Worm (Caenorhabditis elegans) whole organism, young adult: ENCODE data around the gene rig-6.

Experiments
- B0336.3 ChIP-seq: fragments of 200-800 bp; sonication (Bioruptor generic); IDR thresholded peaks from 2 replicates; pipeline ENCODE4 v1.3.6; 2022; ENCODE audit warnings: missing genetic modification characterization, missing compliant biosample characterization
- C17E4.6 ChIP-seq: fragments of 200-800 bp; sonication (Bioruptor generic); IDR thresholded peaks from 2 replicates; pipeline ENCODE4 v1.3.6; 2022; ENCODE audit warnings: missing genetic modification reagents, missing genetic modification characterization, missing compliant biosample characterization
- D2030.7 ChIP-seq: fragments of 200-800 bp; sonication (Bioruptor generic); IDR thresholded peaks from 2 replicates; pipeline ENCODE4 v1.3.6; 2022; ENCODE audit warnings: missing genetic modification reagents, missing genetic modification characterization, missing compliant biosample characterization
- F22D6.2 ChIP-seq: sonication (generic microtip); optimal IDR thresholded peaks from 2 replicates; lab custom pipeline; 2016; ENCODE audit warnings: mild to moderate bottlenecking, missing genetic modification characterization, missing compliant biosample characterization
- F23B12.7 ChIP-seq: sonication (generic microtip); optimal IDR thresholded peaks from 2 replicates; lab custom pipeline; 2017; ENCODE audit warnings: missing genetic modification characterization, mild to moderate bottlenecking, missing compliant biosample characterization, antibody characterized with exemption, moderate library complexity; ENCODE audit not compliant: insufficient read depth
- F57A8.1 ChIP-seq: fragments of 200-800 bp; sonication (Bioruptor generic); optimal IDR thresholded peaks from 2 replicates; lab custom pipeline; 2018; ENCODE audit warnings: mild to moderate bottlenecking, missing genetic modification characterization, moderate library complexity, missing compliant biosample characterization
- F57C9.4 ChIP-seq: sonication (generic microtip); optimal IDR thresholded peaks from 2 replicates; lab custom pipeline; 2017; ENCODE audit warnings: mild to moderate bottlenecking, missing genetic modification characterization, missing compliant biosample characterization
- T26A5.8 ChIP-seq: sonication (generic microtip); optimal IDR thresholded peaks from 2 replicates; lab custom pipeline; 2016; ENCODE audit warnings: missing genetic modification characterization, missing compliant biosample characterization
- aptf-2 ChIP-seq: fragments of 200-800 bp; sonication (Bioruptor generic); conservative IDR thresholded peaks from 2 replicates; pipeline ENCODE4 v1.3.6; 2022; ENCODE audit warnings: missing genetic modification reagents, missing genetic modification characterization, missing compliant biosample characterization
- attf-5 ChIP-seq: fragments of 200-800 bp; sonication (Bioruptor generic); optimal IDR thresholded peaks from 2 replicates; lab custom pipeline; 2018; ENCODE audit warnings: mild to moderate bottlenecking, missing genetic modification characterization, missing compliant biosample characterization
- cebp-1 ChIP-seq, 2 experiments: fragments of 200-800 bp in 1 of 2; sonication (Bioruptor generic) in 1 of 2; sonication (generic microtip) in 1 of 2; IDR thresholded peaks in 1 of 2; optimal IDR thresholded peaks in 1 of 2; 2 replicates each; pipeline versions ENCODE4 v1.3.6 to Lab custom; 2017 to 2022; ENCODE audit warnings: missing compliant biosample characterization in 2 of 2, missing genetic modification characterization in 2 of 2, mild to moderate bottlenecking in 1 of 2, missing genetic modification reagents in 1 of 2, moderate library complexity in 1 of 2
- ceh-27 ChIP-seq: fragments of 200-800 bp; sonication (Bioruptor generic); optimal IDR thresholded peaks from 2 replicates; lab custom pipeline; 2018; ENCODE audit warnings: mild to moderate bottlenecking, missing genetic modification characterization, moderate library complexity, missing compliant biosample characterization
- ceh-40 ChIP-seq: fragments of 200-800 bp; sonication (Bioruptor generic); IDR thresholded peaks from 2 replicates; pipeline ENCODE4 v1.3.6; 2022; ENCODE audit warnings: missing genetic modification characterization, missing compliant biosample characterization
- ceh-79 ChIP-seq: sonication (generic microtip); optimal IDR thresholded peaks from 2 replicates; lab custom pipeline; 2017; ENCODE audit warnings: mild to moderate bottlenecking, missing genetic modification characterization, missing compliant biosample characterization
- dox-1 ChIP-seq: fragments of 200-800 bp; sonication (Bioruptor generic); IDR thresholded peaks from 2 replicates; pipeline ENCODE4 v1.3.6; 2022; ENCODE audit warnings: missing genetic modification reagents, missing genetic modification characterization, missing compliant biosample characterization
- efl-1 ChIP-seq: fragments of 150-350 bp; optimal IDR thresholded peaks from 2 replicates; lab custom pipeline; 2014; ENCODE audit warnings: missing biosample characterization, missing genetic modification reagents, missing genetic modification characterization
- ets-4 ChIP-seq: fragments of 200-800 bp; sonication (Bioruptor generic); optimal IDR thresholded peaks from 2 replicates; lab custom pipeline; 2018; ENCODE audit warnings: mild to moderate bottlenecking, missing genetic modification characterization, missing compliant biosample characterization
- gei-17 ChIP-seq: fragments of 200-800 bp; sonication (Bioruptor generic); optimal IDR thresholded peaks from 2 replicates; lab custom pipeline; 2018; ENCODE audit warnings: mild to moderate bottlenecking, missing genetic modification characterization, missing compliant biosample characterization
- let-526 ChIP-seq: fragments of 200-800 bp; sonication (Bioruptor generic); IDR thresholded peaks from 2 replicates; pipeline ENCODE4 v1.3.6; 2022; ENCODE audit warnings: missing genetic modification reagents, missing genetic modification characterization, missing compliant biosample characterization
- lin-26 ChIP-seq: fragments of 200-800 bp; sonication (Bioruptor generic); IDR thresholded peaks from 2 replicates; pipeline ENCODE4 v1.3.6; 2022; ENCODE audit warnings: missing genetic modification reagents, missing genetic modification characterization, missing compliant biosample characterization
- lin-35 ChIP-seq, 3 experiments: fragments of 150-350 bp in 2 of 3; sonication (generic microtip) in 1 of 3; optimal IDR thresholded peaks; 2 replicates each; lab custom pipeline; 2014 to 2018; ENCODE audit warnings: missing biosample characterization in 3 of 3, missing genetic modification characterization in 3 of 3, missing genetic modification reagents in 3 of 3
- lin-40 ChIP-seq: sonication (generic microtip); optimal IDR thresholded peaks from 2 replicates; lab custom pipeline; 2016; ENCODE audit warnings: missing genetic modification characterization, mild to moderate bottlenecking, missing compliant biosample characterization, missing genotype, missing genetic modification reagents
- lin-54 ChIP-seq: fragments of 200-800 bp; sonication (Bioruptor generic); optimal IDR thresholded peaks from 2 replicates; lab custom pipeline; 2018; ENCODE audit warnings: mild to moderate bottlenecking, missing genetic modification characterization, missing compliant biosample characterization
- madf-3 ChIP-seq: fragments of 200-800 bp; sonication (Bioruptor generic); IDR thresholded peaks from 2 replicates; pipeline ENCODE4 v1.3.6; 2022; ENCODE audit warnings: missing genetic modification reagents, missing genetic modification characterization, missing compliant biosample characterization
- mel-28 ChIP-seq: sonication (generic microtip); optimal IDR thresholded peaks from 2 replicates; lab custom pipeline; 2016; ENCODE audit warnings: borderline replicate concordance, mild to moderate bottlenecking, missing genetic modification characterization, missing compliant biosample characterization
- mes-4 ChIP-seq: sonication (generic microtip); optimal IDR thresholded peaks from 2 replicates; lab custom pipeline; 2016; ENCODE audit warnings: missing genotype, missing genetic modification characterization, missing compliant biosample characterization
- nfya-1 ChIP-seq: sonication (generic microtip); optimal IDR thresholded peaks from 2 replicates; lab custom pipeline; 2017; ENCODE audit warnings: antibody characterized with exemption, missing compliant biosample characterization, missing genetic modification characterization, borderline replicate concordance; ENCODE audit not compliant: insufficient read depth
- nfya-2 ChIP-seq: fragments of 200-800 bp; sonication (Bioruptor generic); IDR thresholded peaks from 2 replicates; pipeline ENCODE4 v1.3.6; 2022; ENCODE audit warnings: missing genetic modification reagents, missing genetic modification characterization, missing compliant biosample characterization
- nhr-120 ChIP-seq: fragments of 200-800 bp; sonication (Bioruptor generic); IDR thresholded peaks from 2 replicates; pipeline ENCODE4 v1.3.6; 2022; ENCODE audit warnings: missing genetic modification characterization, missing compliant biosample characterization
- nhr-80 ChIP-seq: sonication (generic microtip); optimal IDR thresholded peaks from 2 replicates; lab custom pipeline; 2016; ENCODE audit warnings: missing genetic modification characterization, missing compliant biosample characterization
- pbrm-1 ChIP-seq: fragments of 200-800 bp; sonication (Bioruptor generic); IDR thresholded peaks from 2 replicates; pipeline ENCODE4 v1.3.6; 2022; ENCODE audit warnings: missing genetic modification reagents, missing genetic modification characterization, missing compliant biosample characterization
- rcor-1 ChIP-seq: fragments of 200-800 bp; sonication (Bioruptor generic); IDR thresholded peaks from 2 replicates; pipeline ENCODE4 v1.3.6; 2022; ENCODE audit warnings: missing genetic modification reagents, missing genetic modification characterization, missing compliant biosample characterization
- rec-8 ChIP-seq, 2 experiments: sonication (generic microtip); optimal IDR thresholded peaks; 2 replicates each; lab custom pipeline; 2016; ENCODE audit warnings: mild to moderate bottlenecking in 2 of 2, missing genetic modification characterization in 2 of 2, missing genetic modification reagents in 2 of 2, missing genotype in 2 of 2, missing biosample characterization in 1 of 2, missing compliant biosample characterization in 1 of 2, moderate library complexity in 1 of 2
- repo-1 ChIP-seq: sonication (generic microtip); optimal IDR thresholded peaks from 2 replicates; lab custom pipeline; 2017; ENCODE audit warnings: mild to moderate bottlenecking, missing genetic modification characterization, missing compliant biosample characterization
- rpc-1 ChIP-seq, 2 experiments: fragments of 150-350 bp in 1 of 2; sonication (generic microtip) in 1 of 2; optimal IDR thresholded peaks; 2 replicates each; lab custom pipeline; 2014 to 2018; ENCODE audit warnings: missing biosample characterization in 1 of 2, missing genetic modification characterization in 1 of 2, missing genetic modification reagents in 1 of 2, missing genotype in 1 of 2
- sdz-38 ChIP-seq: sonication (generic microtip); optimal IDR thresholded peaks from 2 replicates; lab custom pipeline; 2016; ENCODE audit warnings: missing genotype, missing genetic modification characterization, missing compliant biosample characterization
- sea-2 ChIP-seq: fragments of 200-800 bp; sonication (Bioruptor generic); IDR thresholded peaks from 2 replicates; pipeline ENCODE4 v1.3.6; 2022; ENCODE audit warnings: missing genetic modification characterization, missing compliant biosample characterization
- snpc-1.1 ChIP-seq: sonication (generic microtip); optimal IDR thresholded peaks from 2 replicates; lab custom pipeline; 2017; ENCODE audit warnings: missing genetic modification characterization, mild to moderate bottlenecking, missing compliant biosample characterization, antibody characterized with exemption, moderate library complexity, missing genotype, missing genetic modification reagents; ENCODE audit not compliant: insufficient read depth
- sptf-2 ChIP-seq: fragments of 200-800 bp; sonication (Bioruptor generic); optimal IDR thresholded peaks from 2 replicates; lab custom pipeline; 2018; ENCODE audit warnings: mild to moderate bottlenecking, missing genetic modification characterization, missing compliant biosample characterization
- tbp1 ChIP-seq: fragments of 200-800 bp; sonication (Bioruptor generic); optimal IDR thresholded peaks from 2 replicates; lab custom pipeline; 2018; ENCODE audit warnings: mild to moderate bottlenecking, missing genetic modification characterization, missing compliant biosample characterization
- unc-62 ChIP-seq: fragments of 150-350 bp; optimal IDR thresholded peaks from 2 replicates; lab custom pipeline; 2014; ENCODE audit warnings: missing biosample characterization, missing genetic modification reagents, missing genetic modification characterization
- zfh-2 ChIP-seq: fragments of 200-800 bp; sonication (Bioruptor generic); conservative IDR thresholded peaks from 2 replicates; pipeline ENCODE4 v1.3.6; 2022; ENCODE audit warnings: missing genetic modification reagents, missing genetic modification characterization, missing compliant biosample characterization
- ztf-18 ChIP-seq: sonication (generic microtip); optimal IDR thresholded peaks from 2 replicates; lab custom pipeline; 2016; ENCODE audit warnings: missing genotype, mild to moderate bottlenecking, missing genetic modification characterization, missing compliant biosample characterization
- ztf-26 ChIP-seq: sonication (generic microtip); optimal IDR thresholded peaks from 2 replicates; lab custom pipeline; 2017; ENCODE audit warnings: missing genetic modification characterization, missing compliant biosample characterization

rig-6 gene

DNA sequence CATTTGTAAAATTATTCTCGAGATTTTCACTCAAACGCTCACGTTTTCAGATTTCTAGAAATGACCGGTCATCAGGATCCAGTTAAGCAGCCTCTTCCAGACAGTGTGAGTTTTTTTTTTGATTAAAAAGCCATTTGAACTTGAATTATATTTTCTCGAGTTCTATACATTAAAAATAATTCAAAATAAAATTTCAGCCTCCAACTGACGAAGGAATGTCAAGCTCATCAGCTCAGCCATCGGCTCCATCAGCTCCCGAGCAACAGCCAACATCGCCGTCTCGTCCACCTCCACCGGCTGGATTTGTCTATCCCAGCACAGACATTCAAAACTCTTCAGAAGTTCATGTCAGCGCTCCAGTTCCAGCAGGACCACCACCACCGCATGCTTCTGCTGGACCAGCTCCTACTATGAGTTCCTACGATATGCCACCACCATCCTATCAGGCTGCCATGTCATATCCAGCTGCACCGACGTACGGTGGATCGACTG is 46.0 kb upstream of the rig-6 start, which contains the start of gene F11G11.5 (continued):
- peak; percentile 86 for TF ChIP-seq zfh-2 (GFP tag; lab: Robert Waterston, UW)
- no peak for TF ChIP-seq nfya-2
- TF ChIP-seq lin-40 (tag; lab: Kevin White, UChicago), result no peak
- no peak for TF ChIP-seq rec-8 (tag; optimal IDR thresholded peaks at IDR 0.05; lab: Kevin White, UChicago)
- TF ChIP-seq nfya-1 (tag; lab: Kevin White, UChicago), result no peak

DNA sequence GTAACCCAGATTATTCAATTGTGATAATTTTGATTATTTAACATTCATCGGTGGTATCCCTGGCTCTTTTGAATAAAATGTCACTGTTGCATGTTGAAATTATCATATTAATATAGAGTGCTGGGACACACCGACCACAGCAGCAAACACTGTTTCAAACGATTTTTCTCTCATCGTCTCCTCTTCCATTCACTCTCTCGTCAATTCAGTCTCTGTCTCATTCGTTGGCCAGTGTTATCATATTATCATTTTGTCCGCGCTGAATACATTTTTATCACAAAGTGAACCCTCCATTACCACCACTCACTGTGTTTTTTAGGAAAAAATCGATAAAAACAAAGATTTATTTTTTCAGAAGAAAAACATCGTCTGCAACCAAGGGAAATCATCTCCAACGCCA is 45.2 kb upstream of the rig-6 start:
- no peak for TF ChIP-seq F23B12.7 (tag; lab: Kevin White, UChicago)
- no peak for TF ChIP-seq F57C9.4 (tag; lab: Kevin White, UChicago)
- TF ChIP-seq ets-4 (GFP tag; lab: Kevin White, UChicago), result peak; percentile 36
- no peak for TF ChIP-seq ceh-27 (GFP tag; lab: Kevin White, UChicago)
- TF ChIP-seq ztf-18 (tag; lab: Kevin White, UChicago), result peak; percentile 15
- peak; percentile 15 for TF ChIP-seq tbp1 (GFP tag; lab: Kevin White, UChicago)
- no peak for TF ChIP-seq C17E4.6 (GFP tag; lab: Robert Waterston, UW)
- TF ChIP-seq lin-54 (GFP tag; lab: Kevin White, UChicago), result peak; percentile 21
- TF ChIP-seq sptf-2, result no peak
- no peak for TF ChIP-seq cebp-1 (GFP tag; IDR thresholded peaks at IDR 0.05; lab: Robert Waterston, UW)
- peak; percentile 14 for TF ChIP-seq cebp-1 (tag; optimal IDR thresholded peaks at IDR 0.05; lab: Kevin White, UChicago)
- TF ChIP-seq nhr-80 (tag; lab: Kevin White, UChicago), result peak; percentile 89
- TF ChIP-seq lin-35 (GFP tag; optimal IDR thresholded peaks at IDR 0.05; lab: Kevin White, UChicago), result no peak
- no peak for TF ChIP-seq repo-1
- TF ChIP-seq dox-1 (GFP tag; lab: Robert Waterston, UW), result peak; percentile 54; the same call in 1 of the 2 replicates
- no peak for TF ChIP-seq aptf-2 (GFP tag; lab: Robert Waterston, UW)
- TF ChIP-seq, all 124 proteins: peak for 7

- no peak for TF ChIP-seq ceh-79 (tag; lab: Kevin White, UChicago)
- no peak for TF ChIP-seq lin-35 (GFP tag; optimal IDR thresholded peaks at IDR 0.05; lab: Kevin White, UChicago)
- no peak for TF ChIP-seq rcor-1 (GFP tag; lab: Robert Waterston, UW)
- TF ChIP-seq ztf-26 (tag; lab: Kevin White, UChicago), result no peak
- TF ChIP-seq mel-28 (tag; lab: Kevin White, UChicago), result no peak
- TF ChIP-seq sdz-38, result no peak
- no peak for TF ChIP-seq mes-4
- TF ChIP-seq snpc-1.1 (tag; lab: Kevin White, UChicago), result no peak
- TF ChIP-seq rpc-1 (optimal IDR thresholded peaks at IDR 0.05; lab: Kevin White, UChicago), result no peak
- TF ChIP-seq rpc-1 (tag; optimal IDR thresholded peaks at IDR 0.05; lab: Kevin White, UChicago), result no peak
- TF ChIP-seq efl-1 (GFP tag; lab: Kevin White, UChicago), result no peak
- no peak for TF ChIP-seq gei-17 (GFP tag; lab: Kevin White, UChicago)
- TF ChIP-seq sea-2, result no peak
- TF ChIP-seq nhr-120 (GFP tag; lab: Robert Waterston, UW), result no peak
- no peak for TF ChIP-seq F57A8.1 (GFP tag; lab: Kevin White, UChicago)
- TF ChIP-seq F22D6.2, result no peak
- no peak for TF ChIP-seq nhr-80 (tag; lab: Kevin White, UChicago)
- peak; percentile 24; the same call in 1 of the 2 replicates for TF ChIP-seq let-526 (GFP tag; lab: Robert Waterston, UW)
- TF ChIP-seq D2030.7, result no peak
- TF ChIP-seq ceh-27 (GFP tag; lab: Kevin White, UChicago), result no peak
- TF ChIP-seq unc-62 (GFP tag; lab: Kevin White, UChicago), result no peak
- TF ChIP-seq rec-8 (tag; optimal IDR thresholded peaks at IDR 0.05; lab: Kevin White, UChicago), result no peak
- TF ChIP-seq lin-26, result 0 out of 2 replicates have a peak, but pooled peaks have one; percentile 13
- TF ChIP-seq madf-3, result no peak
- no peak for TF ChIP-seq B0336.3 (GFP tag; lab: Robert Waterston, UW)
- TF ChIP-seq C17E4.6 (GFP tag; lab: Robert Waterston, UW), result no peak
- no peak for TF ChIP-seq ceh-40 (GFP tag; lab: Robert Waterston, UW)
- TF ChIP-seq attf-5, result peak; percentile 39
- TF ChIP-seq pbrm-1 (GFP tag; lab: Robert Waterston, UW), result 0 out of 2 replicates have a peak, but pooled peaks have one; percentile 12
- no peak for TF ChIP-seq T26A5.8 (tag; lab: Kevin White, UChicago)
Measured at ce11 chrII:4856113-4856512, 44.2 kb upstream of the rig-6 start.
